Worm (Caenorhabditis elegans) whole organism, late embryonic: Measurements from ENCODE around the gene srz-97.

Source experiments
- ama-1 ChIP-seq: fragments of 150-350 bp; optimal IDR thresholded peaks from 2 replicates; lab custom pipeline; 2014
- ceh-24 ChIP-seq: sonication (generic microtip); optimal IDR thresholded peaks from 2 replicates; lab custom pipeline; 2016; ENCODE audit warnings: mild to moderate bottlenecking, missing genetic modification characterization, missing compliant biosample characterization
- nhr-11 ChIP-seq: fragments of 150-350 bp; optimal IDR thresholded peaks from 2 replicates; lab custom pipeline; 2014; ENCODE audit warnings: missing biosample characterization, missing genetic modification characterization
- pha-4 ChIP-seq: fragments of 150-350 bp; optimal IDR thresholded peaks from 2 replicates; lab custom pipeline; 2018; ENCODE audit warnings: missing biosample characterization, missing genetic modification reagents, missing genetic modification characterization

DNA sequence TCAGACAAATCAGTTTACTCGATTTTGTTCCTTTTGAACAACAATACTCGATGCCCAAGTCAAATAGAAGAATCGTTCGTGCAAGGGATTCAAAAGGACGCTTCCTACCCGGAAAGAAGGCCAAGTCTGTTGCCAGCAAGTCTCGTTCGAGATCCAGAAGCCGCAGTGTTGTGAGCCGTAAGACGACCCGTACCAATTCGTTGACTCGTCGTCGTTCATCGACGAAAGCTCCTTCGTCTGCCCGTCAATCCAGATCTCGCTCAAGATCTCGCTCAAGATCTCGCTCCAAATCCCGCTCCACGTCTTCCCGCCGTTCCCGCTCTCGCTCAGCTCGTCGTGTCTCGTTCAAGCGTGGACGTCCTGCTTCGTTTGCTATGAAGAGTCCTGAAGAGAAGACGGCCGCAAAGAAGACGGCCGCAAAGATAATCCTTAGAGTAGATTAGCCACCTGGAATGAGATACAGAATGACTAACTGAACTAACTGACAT, 7.4 kb downstream of the srz-97 start, which contains the start of gene F08H9.2:
- TF ChIP-seq pha-4 (tag; lab: Kevin White, UChicago) (no peak), ama-1 (lab: Kevin White, UChicago) (no peak), nhr-11 (tag; lab: Kevin White, UChicago) (no peak), ceh-24 (no peak)
